Worm (Caenorhabditis elegans): ENCODE measurements around the gene pqn-29.

ce11 chrIII:4612334-4612953 is 33.7 kb downstream of the pqn-29 start, which contains the start of gene sel-2:
- TF ChIP-seq T07F8.4 (tag; optimal IDR thresholded peaks at IDR 0.05) (no peak), bed-1 (GFP tag; IDR thresholded peaks at IDR 0.05) (no peak), ama-1 (optimal IDR thresholded peaks at IDR 0.05) (no peak), ama-1 (GFP tag; optimal IDR thresholded peaks at IDR 0.05) (no peak), snpc-4 (GFP tag; optimal IDR thresholded peaks at IDR 0.05) (no peak), snpc-4 (tag; optimal IDR thresholded peaks at IDR 0.05) (no peak), F39B2.1 (GFP tag; IDR thresholded peaks at IDR 0.05) (no peak), nhr-179 (tag; optimal IDR thresholded peaks at IDR 0.05) (no peak), tbx-9 (tag; optimal IDR thresholded peaks at IDR 0.05; ENCODE audit: borderline replicate concordance) (no peak), aptf-2 (GFP tag; conservative IDR thresholded peaks at IDR 0.05) (no peak), F10E7.11 (tag; optimal IDR thresholded peaks at IDR 0.05) (no peak), nhr-90 (tag; optimal IDR thresholded peaks at IDR 0.05) (no peak), hrde-1 (tag; optimal IDR thresholded peaks at IDR 0.05; ENCODE audit: borderline replicate concordance) (no peak), unc-130 (GFP tag; optimal IDR thresholded peaks at IDR 0.05) (no peak), sptf-2 (GFP tag; optimal IDR thresholded peaks at IDR 0.05) (no peak)

Data from whole organism, young adult.